5 fruit fly cellular contexts compared by ENCODE assay signal in genomic region chr3R:12441008-12441606, dm6.
A peak's percentile ranks its signal among the peaks of the same experiment; 100 is the strongest.
TF ChIP-seq lines count a peak whose summit lies in the region.

No protein-coding gene starts in this region.

- TF ChIP-seq CTCF in whole organism, embryonic (GFP tag; optimal IDR thresholded peaks at IDR 0.05; lab: Kevin White, UChicago) = no peak

TF ChIP-seq in whole organism, adult, 20 proteins besides CTCF, POLR2A, EP300 and RAD21 (continues in another document):
- TF ChIP-seq cnc (optimal IDR thresholded peaks at IDR 0.05; lab: Kevin White, UChicago) = no peak
- no peak for TF ChIP-seq ovo (GFP tag; optimal IDR thresholded peaks at IDR 0.05; lab: Kevin White, UChicago)
- TF ChIP-seq CG14711 (tag; optimal IDR thresholded peaks at IDR 0.05; lab: Kevin White, UChicago) = no peak
- TF ChIP-seq cic (GFP tag; optimal IDR thresholded peaks at IDR 0.05; lab: Kevin White, UChicago) = peak; percentile 58
- TF ChIP-seq pad (GFP tag; optimal IDR thresholded peaks at IDR 0.05; lab: Kevin White, UChicago) = peak; percentile 6
- TF ChIP-seq Hr96 (GFP tag; optimal IDR thresholded peaks at IDR 0.05; lab: Kevin White, UChicago) = no peak
- peak; percentile 38 for TF ChIP-seq CG33017 (tag; optimal IDR thresholded peaks at IDR 0.05; lab: Kevin White, UChicago)
- TF ChIP-seq Clk (GFP tag; optimal IDR thresholded peaks at IDR 0.05; lab: Kevin White, UChicago) = no peak
- peak; percentile 37 for TF ChIP-seq tj (GFP tag; optimal IDR thresholded peaks at IDR 0.05; lab: Kevin White, UChicago)
- no peak for TF ChIP-seq Crg-1 (GFP tag; optimal IDR thresholded peaks at IDR 0.05; lab: Kevin White, UChicago)
- TF ChIP-seq CG7045 (GFP tag; optimal IDR thresholded peaks at IDR 0.05; lab: Kevin White, UChicago) = no peak
- no peak for TF ChIP-seq CG5204 (GFP tag; optimal IDR thresholded peaks at IDR 0.05; lab: Kevin White, UChicago)
- TF ChIP-seq bab1 (GFP tag; optimal IDR thresholded peaks at IDR 0.05; lab: Kevin White, UChicago) = peak; percentile 29
- peak; percentile 45 for TF ChIP-seq CG7101 (tag; optimal IDR thresholded peaks at IDR 0.05; lab: Kevin White, UChicago)
- TF ChIP-seq toe (GFP tag; optimal IDR thresholded peaks at IDR 0.05; lab: Kevin White, UChicago) = no peak
- peak; percentile 53 for TF ChIP-seq kay (GFP tag; lab: Kevin White, UChicago; ENCODE audit: borderline replicate concordance)
- no peak for TF ChIP-seq CG1620 (GFP tag; optimal IDR thresholded peaks at IDR 0.05; lab: Kevin White, UChicago)
- no peak for TF ChIP-seq CG11617 (GFP tag; optimal IDR thresholded peaks at IDR 0.05; lab: Kevin White, UChicago)
- TF ChIP-seq CG12768 (GFP tag; optimal IDR thresholded peaks at IDR 0.05; lab: Kevin White, UChicago) = peak; percentile 79

TF ChIP-seq in whole organism, embryonic, 481 proteins besides CTCF, POLR2A, EP300 and RAD21 (continues in another document):
- TF ChIP-seq CG10543 (GFP tag; optimal IDR thresholded peaks at IDR 0.05; lab: Kevin White, UChicago) = peak; percentile 37
- 0 out of 4 replicates have a peak, but pooled peaks have one; percentile 76 for TF ChIP-seq chinmo (GFP tag; IDR thresholded peaks at IDR 0.05; lab: Robert Waterston, UW; ENCODE audit: partially characterized antibody)
- TF ChIP-seq pan (optimal IDR thresholded peaks at IDR 0.05; lab: Kevin White, UChicago) = no peak
- peak in 1 of 2 experiments; percentile 15 for TF ChIP-seq pan (GFP tag; optimal IDR thresholded peaks at IDR 0.05 in 1 of 2, IDR thresholded peaks at IDR 0.05 in 1 of 2)
- TF ChIP-seq Med (GFP tag; lab: Kevin White, UChicago) = peak; percentile 36
- peak; percentile 46 for TF ChIP-seq Deaf1 (tag; optimal IDR thresholded peaks at IDR 0.05; lab: Kevin White, UChicago)
- no peak for TF ChIP-seq gsb-n (tag; optimal IDR thresholded peaks at IDR 0.05; lab: Kevin White, UChicago)
- no peak for TF ChIP-seq Lpt (GFP tag; optimal IDR thresholded peaks at IDR 0.05; lab: Kevin White, UChicago)
- TF ChIP-seq CG8290 (GFP tag; optimal IDR thresholded peaks at IDR 0.05; lab: Kevin White, UChicago) = no peak
- peak in 1 of 2 experiments; percentile 41 for TF ChIP-seq CG8290 (tag; optimal IDR thresholded peaks at IDR 0.05; lab: Kevin White, UChicago)
- no peak for TF ChIP-seq CoRest (tag; optimal IDR thresholded peaks at IDR 0.05; lab: Kevin White, UChicago)
- TF ChIP-seq CG43689 (GFP tag; IDR thresholded peaks at IDR 0.05; lab: Robert Waterston, UW) = no peak
- TF ChIP-seq CG18599 (GFP tag; optimal IDR thresholded peaks at IDR 0.05; lab: Kevin White, UChicago) = peak; percentile 2
- no peak for TF ChIP-seq trem (tag; optimal IDR thresholded peaks at IDR 0.05; lab: Kevin White, UChicago)
- no peak for TF ChIP-seq CG12659 (GFP tag; optimal IDR thresholded peaks at IDR 0.05; lab: Kevin White, UChicago)
- no peak for TF ChIP-seq CG31388 (GFP tag; optimal IDR thresholded peaks at IDR 0.05; lab: Kevin White, UChicago)
- peak; percentile 24; the same call in 1 of the 2 replicates for TF ChIP-seq CG9932 (GFP tag; IDR thresholded peaks at IDR 0.05; lab: Robert Waterston, UW)
- TF ChIP-seq CG12769 (tag; optimal IDR thresholded peaks at IDR 0.05; lab: Kevin White, UChicago) = peak; percentile 74

TF ChIP-seq in whole organism, prepupa, 60 proteins besides CTCF, POLR2A, EP300 and RAD21:
- TF ChIP-seq Hr38 (GFP tag; optimal IDR thresholded peaks at IDR 0.05; lab: Kevin White, UChicago) = no peak
- TF ChIP-seq acj6 (GFP tag; optimal IDR thresholded peaks at IDR 0.05; lab: Kevin White, UChicago) = no peak
- TF ChIP-seq CG8119 (GFP tag; IDR thresholded peaks at IDR 0.05; lab: Robert Waterston, UW) = 0 out of 3 replicates have a peak, but pooled peaks have one; percentile 32
- peak; percentile 70 for TF ChIP-seq vri (GFP tag; optimal IDR thresholded peaks at IDR 0.05; lab: Kevin White, UChicago)
- TF ChIP-seq Met (GFP tag; optimal IDR thresholded peaks at IDR 0.05; lab: Kevin White, UChicago) = no peak
- peak; percentile 27 for TF ChIP-seq Eip78C (GFP tag; lab: Kevin White, UChicago)
- TF ChIP-seq svp (GFP tag; lab: Kevin White, UChicago) = peak; percentile 53
- TF ChIP-seq Smox (GFP tag; optimal IDR thresholded peaks at IDR 0.05; lab: Kevin White, UChicago) = no peak

TF ChIP-seq in whole organism, pupa, 21 proteins besides CTCF, POLR2A, EP300 and RAD21:
- TF ChIP-seq Snoo (tag; optimal IDR thresholded peaks at IDR 0.05; lab: Kevin White, UChicago) (no peak), CG4496 (GFP tag; IDR thresholded peaks at IDR 0.05; lab: Robert Waterston, UW) (peak; percentile 32; the same call in 1 of the 3 replicates), Ets98B (GFP tag; IDR thresholded peaks at IDR 0.05; lab: Robert Waterston, UW) (peak; percentile 20; the same call in 1 of the 2 replicates)

TF ChIP-seq in whole organism, wandering third instar larva, 38 proteins besides CTCF, POLR2A, EP300 and RAD21:
- no peak for TF ChIP-seq sage (GFP tag; optimal IDR thresholded peaks at IDR 0.05; lab: Kevin White, UChicago)
- TF ChIP-seq ey (GFP tag; optimal IDR thresholded peaks at IDR 0.05; lab: Kevin White, UChicago) = no peak
- no peak for TF ChIP-seq tai (GFP tag; optimal IDR thresholded peaks at IDR 0.05; lab: Kevin White, UChicago)
- TF ChIP-seq psq (GFP tag; optimal IDR thresholded peaks at IDR 0.05; lab: Kevin White, UChicago) = no peak
- peak; percentile 20 for TF ChIP-seq fru (GFP tag; optimal IDR thresholded peaks at IDR 0.05; lab: Kevin White, UChicago)
- no peak for TF ChIP-seq Mio (GFP tag; optimal IDR thresholded peaks at IDR 0.05; lab: Kevin White, UChicago)
- TF ChIP-seq foxo (GFP tag; optimal IDR thresholded peaks at IDR 0.05; lab: Kevin White, UChicago) = peak in 1 of 2 experiments; percentile 16
- TF ChIP-seq usp (GFP tag; optimal IDR thresholded peaks at IDR 0.05; lab: Kevin White, UChicago) = no peak
- no peak for TF ChIP-seq Myc (optimal IDR thresholded peaks at IDR 0.05; lab: Kevin White, UChicago)
- no peak for TF ChIP-seq Vsx2 (GFP tag; optimal IDR thresholded peaks at IDR 0.05; lab: Kevin White, UChicago; ENCODE audit: partially characterized antibody)
- TF ChIP-seq dmrt93B (GFP tag; optimal IDR thresholded peaks at IDR 0.05; lab: Kevin White, UChicago) = no peak
- no peak for TF ChIP-seq N (GFP tag; optimal IDR thresholded peaks at IDR 0.05; lab: Kevin White, UChicago)
- TF ChIP-seq brk (GFP tag; optimal IDR thresholded peaks at IDR 0.05; lab: Kevin White, UChicago) = no peak
- TF ChIP-seq rgr (GFP tag; optimal IDR thresholded peaks at IDR 0.05; lab: Kevin White, UChicago) = peak; percentile 60
- peak; percentile 31 for TF ChIP-seq Sp1 (GFP tag; optimal IDR thresholded peaks at IDR 0.05; lab: Kevin White, UChicago)
- no peak for TF ChIP-seq Abd-B (GFP tag; optimal IDR thresholded peaks at IDR 0.05; lab: Kevin White, UChicago)
- TF ChIP-seq jim (GFP tag; optimal IDR thresholded peaks at IDR 0.05; lab: Kevin White, UChicago) = no peak
- TF ChIP-seq Hnf4 (GFP tag; optimal IDR thresholded peaks at IDR 0.05; lab: Kevin White, UChicago) = peak; percentile 1
- no peak for TF ChIP-seq lola (GFP tag; optimal IDR thresholded peaks at IDR 0.05; lab: Kevin White, UChicago)
- TF ChIP-seq dsf (GFP tag; optimal IDR thresholded peaks at IDR 0.05; lab: Kevin White, UChicago; ENCODE audit: borderline replicate concordance) = no peak
- TF ChIP-seq HLH106 (tag; optimal IDR thresholded peaks at IDR 0.05; lab: Kevin White, UChicago) = no peak
- peak; percentile 63 for TF ChIP-seq h (GFP tag; optimal IDR thresholded peaks at IDR 0.05; lab: Kevin White, UChicago)
- no peak for TF ChIP-seq Hr78 (GFP tag; optimal IDR thresholded peaks at IDR 0.05; lab: Kevin White, UChicago)
- TF ChIP-seq CrebA (GFP tag; optimal IDR thresholded peaks at IDR 0.05; lab: Kevin White, UChicago; ENCODE audit: borderline replicate concordance) = no peak
- TF ChIP-seq CG32264 (GFP tag; optimal IDR thresholded peaks at IDR 0.05; lab: Kevin White, UChicago) = no peak
- TF ChIP-seq Hr83 (GFP tag; optimal IDR thresholded peaks at IDR 0.05; lab: Kevin White, UChicago; ENCODE audit: poor library complexity, severe bottlenecking) = peak; percentile 55
- no peak for TF ChIP-seq pan (optimal IDR thresholded peaks at IDR 0.05; lab: Kevin White, UChicago)
- TF ChIP-seq sv (GFP tag; optimal IDR thresholded peaks at IDR 0.05; lab: Kevin White, UChicago) = no peak
- TF ChIP-seq CG9705 (GFP tag; optimal IDR thresholded peaks at IDR 0.05; lab: Kevin White, UChicago) = no peak
- TF ChIP-seq Jra (GFP tag; optimal IDR thresholded peaks at IDR 0.05; lab: Kevin White, UChicago) = no peak
- no peak for TF ChIP-seq br (GFP tag; optimal IDR thresholded peaks at IDR 0.05; lab: Kevin White, UChicago)
- TF ChIP-seq woc (GFP tag; optimal IDR thresholded peaks at IDR 0.05; lab: Kevin White, UChicago) = peak; percentile 19
- TF ChIP-seq OdsH (GFP tag; optimal IDR thresholded peaks at IDR 0.05; lab: Kevin White, UChicago) = no peak
- TF ChIP-seq GATAd (GFP tag; optimal IDR thresholded peaks at IDR 0.05; lab: Kevin White, UChicago) = no peak
- no peak for TF ChIP-seq Rel (GFP tag; optimal IDR thresholded peaks at IDR 0.05; lab: Kevin White, UChicago)
- TF ChIP-seq Rel (tag; optimal IDR thresholded peaks at IDR 0.05; lab: Kevin White, UChicago) = peak; percentile 95
- no peak for TF ChIP-seq dl (GFP tag; optimal IDR thresholded peaks at IDR 0.05; lab: Kevin White, UChicago; ENCODE audit: insufficient read depth in 1 of 2, partially characterized antibody in 2 of 2)
- TF ChIP-seq Dif (GFP tag; optimal IDR thresholded peaks at IDR 0.05; lab: Kevin White, UChicago; ENCODE audit: partially characterized antibody) = peak; percentile 11
- no peak for TF ChIP-seq Dfd (GFP tag; optimal IDR thresholded peaks at IDR 0.05; lab: Kevin White, UChicago)
